Worm (Caenorhabditis elegans) whole organism, young adult: ENCODE measurements around the gene F15A4.10.

ENCODE experiments used
- F23B12.7 ChIP-seq: sonication (generic microtip); optimal IDR thresholded peaks from 2 replicates; lab custom pipeline; 2017; ENCODE audit warnings: missing genetic modification characterization, mild to moderate bottlenecking, missing compliant biosample characterization, antibody characterized with exemption, moderate library complexity; ENCODE audit not compliant: insufficient read depth
- F33H1.4 ChIP-seq: fragments of 200-800 bp; sonication (Bioruptor generic); IDR thresholded peaks from 2 replicates; pipeline ENCODE4 v1.3.6; 2022; ENCODE audit warnings: missing genetic modification reagents, missing genetic modification characterization, missing compliant biosample characterization
- Y53F4B.3 ChIP-seq: fragments of 200-800 bp; sonication (Bioruptor generic); IDR thresholded peaks from 2 replicates; pipeline ENCODE4 v1.3.6; 2022; ENCODE audit warnings: missing genetic modification reagents, missing genetic modification characterization, missing compliant biosample characterization
- bed-2 ChIP-seq: fragments of 200-800 bp; sonication (Bioruptor generic); IDR thresholded peaks from 2 replicates; pipeline ENCODE4 v1.3.6; 2022; ENCODE audit warnings: missing genetic modification reagents, missing genetic modification characterization, missing compliant biosample characterization
- cebp-1 ChIP-seq, 2 experiments: fragments of 200-800 bp in 1 of 2; sonication (Bioruptor generic) in 1 of 2; sonication (generic microtip) in 1 of 2; IDR thresholded peaks in 1 of 2; optimal IDR thresholded peaks in 1 of 2; 2 replicates each; pipeline versions ENCODE4 v1.3.6 to Lab custom; 2017 to 2022; ENCODE audit warnings: missing compliant biosample characterization in 2 of 2, missing genetic modification characterization in 2 of 2, mild to moderate bottlenecking in 1 of 2, missing genetic modification reagents in 1 of 2, moderate library complexity in 1 of 2
- hsf-1 ChIP-seq: fragments of 200-800 bp; sonication (Bioruptor generic); IDR thresholded peaks from 2 replicates; pipeline ENCODE4 v1.3.6; 2022; ENCODE audit warnings: missing genetic modification reagents, missing genetic modification characterization, missing compliant biosample characterization
- lag-1 ChIP-seq: fragments of 200-800 bp; sonication (Bioruptor generic); IDR thresholded peaks from 2 replicates; pipeline ENCODE4 v1.3.6; 2022; ENCODE audit warnings: missing genetic modification reagents, missing genetic modification characterization, missing compliant biosample characterization
- madf-10 ChIP-seq: sonication (generic microtip); optimal IDR thresholded peaks from 2 replicates; lab custom pipeline; 2016; ENCODE audit warnings: mild to moderate bottlenecking, missing genetic modification characterization, missing compliant biosample characterization
- nfya-1 ChIP-seq: sonication (generic microtip); optimal IDR thresholded peaks from 2 replicates; lab custom pipeline; 2017; ENCODE audit warnings: antibody characterized with exemption, missing compliant biosample characterization, missing genetic modification characterization, borderline replicate concordance; ENCODE audit not compliant: insufficient read depth
- repo-1 ChIP-seq: sonication (generic microtip); optimal IDR thresholded peaks from 2 replicates; lab custom pipeline; 2017; ENCODE audit warnings: mild to moderate bottlenecking, missing genetic modification characterization, missing compliant biosample characterization
- sea-2 ChIP-seq: fragments of 200-800 bp; sonication (Bioruptor generic); IDR thresholded peaks from 2 replicates; pipeline ENCODE4 v1.3.6; 2022; ENCODE audit warnings: missing genetic modification characterization, missing compliant biosample characterization
- unc-62 ChIP-seq: fragments of 150-350 bp; optimal IDR thresholded peaks from 2 replicates; lab custom pipeline; 2014; ENCODE audit warnings: missing biosample characterization, missing genetic modification reagents, missing genetic modification characterization

- TF ChIP-seq hsf-1 (no peak), lag-1 (GFP tag; lab: Robert Waterston, UW) (no peak), F33H1.4 (GFP tag; lab: Robert Waterston, UW) (no peak), F23B12.7 (tag; lab: Kevin White, UChicago) (no peak), sea-2 (no peak), bed-2 (GFP tag; lab: Robert Waterston, UW) (no peak), repo-1 (tag; lab: Kevin White, UChicago) (no peak), Y53F4B.3 (GFP tag; lab: Robert Waterston, UW) (no peak), nfya-1 (tag; lab: Kevin White, UChicago) (no peak), cebp-1 (GFP tag; IDR thresholded peaks at IDR 0.05; lab: Robert Waterston, UW) (no peak), cebp-1 (tag; optimal IDR thresholded peaks at IDR 0.05; lab: Kevin White, UChicago) (no peak), madf-10 (tag; lab: Kevin White, UChicago) (no peak), unc-62 (GFP tag; lab: Kevin White, UChicago) (no peak)
Measured at ce11 chrII:12530958-12531357, 46.0 kb upstream of the F15A4.10 start, which contains the start of gene srx-120.
